Fruit fly (Drosophila melanogaster) whole organism: ENCODE data around the gene CG9986.

Experiments used
- CG8478 ChIP-seq: fragments of >200 bp; optimal IDR thresholded peaks from 2 replicates; lab custom pipeline; 2018; ENCODE audit warnings: inconsistent platforms
- Dll ChIP-seq: fragments of >200 bp; optimal IDR thresholded peaks from 2 replicates; lab custom pipeline; 2017
- EcR ChIP-seq, 2 experiments: fragments of >200 bp; optimal IDR thresholded peaks; 2 replicates each; lab custom pipeline; 2017; ENCODE audit warnings: missing biosample characterization in 2 of 2, missing genetic modification characterization in 2 of 2, missing genetic modification reagents in 2 of 2
- pan ChIP-seq: fragments of >200 bp; optimal IDR thresholded peaks from 2 replicates; lab custom pipeline; 2017
- psq ChIP-seq: fragments of >200 bp; optimal IDR thresholded peaks from 2 replicates; lab custom pipeline; 2017
- usp ChIP-seq: fragments of >200 bp; optimal IDR thresholded peaks from 2 replicates; lab custom pipeline; 2017; ENCODE audit warnings: missing biosample characterization, missing genetic modification characterization, mixed read lengths

CG9986 gene

DNA sequence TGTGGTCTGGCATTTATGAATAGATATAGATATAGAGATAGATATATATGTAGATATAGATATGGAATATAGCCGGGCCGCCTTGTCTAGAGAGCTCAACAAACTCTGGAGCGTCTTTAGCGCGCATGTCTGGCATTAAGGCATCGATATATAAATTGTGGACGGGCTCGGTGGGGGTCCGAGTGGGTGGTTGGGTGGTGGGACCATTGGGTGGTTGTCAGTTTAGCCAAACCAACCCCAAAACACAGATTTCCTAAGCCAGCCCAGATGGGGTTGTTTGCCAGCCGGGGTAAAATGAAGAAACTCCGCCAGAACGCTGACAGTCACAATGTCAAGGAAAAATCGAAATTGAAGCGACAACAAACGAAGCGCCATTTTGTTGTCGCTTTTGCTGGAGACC is 26.4 kb upstream of the CG9986 start:
- no peak for TF ChIP-seq CG8478
- TF ChIP-seq Dll (lab: Kevin White, UChicago) = no peak

DNA sequence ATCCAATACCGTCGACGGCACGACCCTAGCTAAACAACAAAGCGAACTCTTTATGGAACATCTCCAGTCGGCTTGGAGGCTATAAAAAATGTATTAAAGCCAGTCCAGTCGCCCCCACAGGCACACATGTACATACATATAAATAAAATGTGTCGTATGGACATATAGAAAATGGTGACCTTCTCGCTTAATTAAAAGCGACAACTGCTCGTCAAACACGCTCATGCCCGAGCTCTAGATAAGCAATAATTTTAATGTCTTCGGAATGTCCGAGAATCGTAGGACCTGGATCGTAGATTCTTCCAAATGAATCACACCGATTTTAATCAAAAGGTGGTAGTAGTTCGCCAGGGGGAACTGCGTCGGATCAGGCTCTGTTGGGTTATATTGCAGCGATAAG is 25.9 kb upstream of the CG9986 start:
- no peak for TF ChIP-seq psq (lab: Kevin White, UChicago)
- no peak for TF ChIP-seq CG8478
- TF ChIP-seq pan = no peak
- TF ChIP-seq usp = no peak
- TF ChIP-seq EcR (GFP tag; optimal IDR thresholded peaks at IDR 0.05; lab: Kevin White, UChicago) = no peak
- TF ChIP-seq Dll (lab: Kevin White, UChicago) = no peak

DNA sequence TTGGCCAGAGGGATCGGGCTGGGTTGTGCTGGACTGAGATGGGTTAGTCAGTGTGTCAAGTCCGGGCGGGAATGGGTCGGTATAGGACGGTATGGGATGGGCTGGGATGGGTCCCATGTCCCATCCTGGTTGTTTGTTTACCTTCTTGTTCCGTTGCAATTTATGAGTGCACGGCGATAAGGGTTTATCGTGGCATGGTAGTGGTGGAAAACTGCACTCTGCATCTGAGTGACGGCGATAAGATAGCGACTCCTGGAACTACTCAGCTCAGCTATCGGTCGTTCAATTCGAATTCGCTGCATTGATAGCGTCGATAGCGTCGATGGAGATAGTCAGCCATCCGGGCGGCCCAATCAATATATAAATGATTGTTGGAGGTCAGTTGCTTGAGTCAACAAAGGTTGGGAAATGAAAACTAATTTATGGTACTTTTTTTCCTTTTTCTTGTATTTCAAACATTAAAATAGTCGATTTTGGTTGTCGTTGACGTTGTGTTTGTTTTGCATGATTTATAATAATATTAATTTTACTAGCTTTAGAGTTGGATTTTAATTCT is 25.3 kb upstream of the CG9986 start:
- TF ChIP-seq usp = no peak
- TF ChIP-seq EcR (GFP tag; optimal IDR thresholded peaks at IDR 0.05; lab: Kevin White, UChicago) = no peak
- TF ChIP-seq Dll (lab: Kevin White, UChicago) = no peak
- TF ChIP-seq psq (lab: Kevin White, UChicago) = no peak
- no peak for TF ChIP-seq pan
- TF ChIP-seq CG8478 = no peak

DNA sequence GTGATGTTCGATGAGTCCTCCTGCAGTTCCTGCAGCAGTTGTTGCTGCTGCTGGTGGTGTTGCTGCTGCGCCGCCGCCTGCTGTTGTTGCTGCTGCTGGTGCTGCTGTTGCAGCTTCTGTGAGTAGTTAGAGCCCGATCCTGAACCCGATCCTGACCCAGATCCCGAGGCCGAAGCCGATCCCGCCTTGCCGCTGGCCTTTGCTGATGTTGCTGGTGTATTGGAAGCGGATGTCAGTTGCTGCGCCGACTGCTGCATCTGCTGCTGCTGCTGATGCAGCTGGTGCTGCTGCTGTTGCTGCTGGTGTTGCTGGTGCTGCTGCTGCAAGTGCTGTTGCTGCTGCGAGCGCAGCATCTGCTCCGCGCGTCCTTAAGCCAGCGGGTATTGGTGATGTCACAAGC is 23.2 kb upstream of the CG9986 start:
- no peak for TF ChIP-seq Dll (lab: Kevin White, UChicago)
- TF ChIP-seq pan = no peak
- no peak for TF ChIP-seq CG8478
- TF ChIP-seq EcR (GFP tag; optimal IDR thresholded peaks at IDR 0.05; lab: Kevin White, UChicago) = no peak
- TF ChIP-seq usp = no peak
- TF ChIP-seq psq (lab: Kevin White, UChicago) = no peak

DNA sequence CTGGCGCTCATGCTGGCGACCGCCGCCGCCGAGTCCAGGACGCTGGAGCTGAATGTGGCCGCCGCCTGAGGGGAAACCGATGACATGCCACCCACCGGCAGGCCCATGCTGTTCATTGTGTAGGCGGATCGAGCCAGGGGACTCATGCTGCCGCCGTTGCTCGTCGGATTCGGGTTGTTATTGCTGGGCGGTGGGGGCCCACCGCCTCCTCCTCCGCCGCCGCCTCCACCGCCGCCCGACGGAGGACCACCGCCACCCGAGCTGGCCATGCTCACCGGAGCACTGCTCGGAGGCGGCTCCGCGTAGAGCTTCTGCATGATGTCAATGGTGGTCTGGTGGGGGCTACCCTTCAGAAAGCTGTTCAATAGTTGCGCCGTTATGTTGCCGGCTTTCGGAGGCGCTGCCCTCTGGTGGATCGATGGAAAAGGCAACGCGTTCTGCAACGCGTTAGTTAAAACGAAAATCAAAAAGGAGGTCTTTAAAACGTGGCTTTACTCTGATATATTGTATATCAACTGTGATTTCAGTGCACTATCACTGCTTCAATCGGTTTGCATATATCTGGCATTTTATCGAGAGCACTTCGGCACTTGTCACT is 21.5 kb upstream of the CG9986 start:
- TF ChIP-seq psq (lab: Kevin White, UChicago) = no peak
- no peak for TF ChIP-seq CG8478
- no peak for TF ChIP-seq pan
- TF ChIP-seq Dll (lab: Kevin White, UChicago) = no peak
- TF ChIP-seq EcR (GFP tag; optimal IDR thresholded peaks at IDR 0.05; lab: Kevin White, UChicago) = no peak
- no peak for TF ChIP-seq usp

DNA sequence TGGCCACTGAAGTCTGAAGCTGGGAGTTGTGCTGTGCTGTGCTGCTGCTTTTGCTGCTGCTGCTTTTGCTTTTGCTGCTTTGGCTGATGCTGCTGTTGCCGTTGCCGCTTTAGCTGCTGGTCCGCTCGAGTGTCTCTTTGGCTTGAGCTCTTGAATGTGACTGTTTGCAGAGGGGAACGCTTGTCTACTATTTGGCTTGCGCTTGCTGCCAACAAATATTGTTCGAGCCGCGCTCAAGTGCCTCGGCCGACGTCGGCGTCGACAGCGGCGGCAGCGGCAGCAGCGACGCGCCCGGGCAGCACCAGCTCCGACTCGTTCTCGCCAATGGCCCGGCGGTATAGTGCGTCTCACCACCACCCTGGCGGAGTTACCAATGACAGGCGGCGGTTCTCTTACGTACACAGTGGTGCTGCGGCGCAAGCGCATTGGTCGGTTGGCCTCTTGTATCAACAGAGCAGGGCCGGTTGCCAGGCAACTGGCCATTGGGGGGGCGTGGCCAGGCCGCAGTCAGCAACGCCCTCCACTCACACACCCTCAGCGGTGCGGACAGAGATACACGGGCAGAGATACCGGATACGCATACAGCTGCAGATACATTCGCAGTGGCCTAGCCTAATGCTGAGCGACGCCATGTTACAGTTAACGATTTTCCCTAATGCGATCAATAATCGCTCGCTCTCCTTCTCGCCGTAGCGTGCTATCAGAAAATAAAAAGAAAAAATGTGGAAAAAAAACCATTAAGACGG is 20.6 kb upstream of the CG9986 start, which contains the start of gene fkh:
Gene fkh, minus strand, starts transcription at position 189 of the 746 bp plus-strand sequence.
- no peak for TF ChIP-seq CG8478
- TF ChIP-seq Dll (lab: Kevin White, UChicago) = no peak
- no peak for TF ChIP-seq psq (lab: Kevin White, UChicago)
- no peak for TF ChIP-seq usp
- no peak for TF ChIP-seq EcR (GFP tag; optimal IDR thresholded peaks at IDR 0.05; lab: Kevin White, UChicago)
- no peak for TF ChIP-seq pan

DNA sequence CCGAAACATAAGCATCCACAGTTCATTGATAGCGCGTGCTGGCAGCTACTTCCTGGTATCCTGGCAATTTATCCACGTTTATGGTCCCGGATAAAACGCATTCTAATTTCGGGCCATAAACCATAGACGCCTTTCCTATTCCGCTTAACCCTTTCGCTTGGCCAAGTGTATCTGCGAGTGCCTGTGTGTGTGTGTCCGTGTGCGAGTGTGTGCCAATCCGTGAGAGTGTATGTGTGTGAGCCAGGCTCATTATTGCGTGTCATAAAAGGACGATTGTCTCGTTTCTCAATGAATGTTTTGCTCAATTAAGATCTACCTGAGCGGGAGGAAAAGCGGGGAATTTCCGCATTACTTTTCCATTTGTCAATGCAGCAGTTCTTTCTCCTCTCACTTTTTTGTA is 19.7 kb upstream of the CG9986 start:
- TF ChIP-seq psq (lab: Kevin White, UChicago) = no peak
- TF ChIP-seq CG8478 = no peak
- TF ChIP-seq Dll (lab: Kevin White, UChicago) = no peak

DNA sequence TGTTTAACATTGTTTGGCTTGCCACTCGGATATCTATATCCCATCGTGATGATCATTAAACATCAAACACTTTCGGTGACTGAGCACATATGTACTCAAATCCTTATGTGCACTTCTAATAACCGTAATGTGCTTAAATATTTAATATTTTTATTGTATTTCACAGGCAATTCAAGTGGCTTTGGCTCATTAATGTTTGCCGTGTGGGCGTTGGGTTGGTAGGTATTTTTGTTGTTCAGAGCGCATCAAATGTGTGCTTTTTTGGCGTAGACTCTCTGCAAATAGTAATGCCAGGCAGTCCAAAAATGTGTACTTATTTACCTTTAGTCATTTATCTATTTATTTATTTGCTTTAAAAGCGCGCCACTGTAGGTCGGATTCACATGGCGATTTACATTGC is 18.9 kb upstream of the CG9986 start:
- TF ChIP-seq usp (no peak), CG8478 (no peak), Dll (lab: Kevin White, UChicago) (no peak), psq (lab: Kevin White, UChicago) (no peak), pan (no peak), EcR (GFP tag; optimal IDR thresholded peaks at IDR 0.05; lab: Kevin White, UChicago) (no peak)

DNA sequence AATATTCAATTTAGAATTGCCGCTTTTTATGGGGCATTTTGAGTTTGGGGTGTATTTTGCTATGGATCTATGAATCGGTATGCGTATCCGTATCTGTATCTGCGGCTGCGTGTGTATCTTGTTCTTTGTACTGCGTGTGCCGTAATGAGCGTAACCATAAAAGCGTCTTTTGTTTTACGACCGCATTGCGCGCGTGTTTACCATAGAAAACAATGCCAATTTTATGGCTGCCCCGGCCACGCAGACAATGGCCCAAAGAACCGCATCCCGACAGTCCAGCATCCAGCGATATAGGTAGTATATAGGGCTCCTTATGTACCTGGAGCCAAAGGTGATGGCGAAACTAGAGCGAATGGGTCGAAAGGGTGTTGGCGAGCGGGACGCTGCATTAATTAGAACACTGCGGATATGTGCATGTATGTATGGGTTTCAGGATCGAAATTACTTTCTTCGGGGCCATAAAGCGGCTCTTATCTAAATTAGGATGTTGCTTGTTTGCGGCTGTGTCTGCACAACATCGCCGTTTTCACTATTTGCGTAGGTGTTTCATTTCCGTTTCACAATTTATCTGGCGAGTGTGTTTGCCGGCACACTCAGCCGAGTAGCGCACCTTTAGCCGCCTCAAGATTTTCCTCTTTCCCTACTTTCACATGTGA is 17.4 kb upstream of the CG9986 start:
- TF ChIP-seq pan = no peak
- TF ChIP-seq EcR (GFP tag; optimal IDR thresholded peaks at IDR 0.05; lab: Kevin White, UChicago) = no peak
- TF ChIP-seq Dll (lab: Kevin White, UChicago) = no peak
- no peak for TF ChIP-seq CG8478
- TF ChIP-seq psq (lab: Kevin White, UChicago) = no peak
- TF ChIP-seq usp = no peak

DNA sequence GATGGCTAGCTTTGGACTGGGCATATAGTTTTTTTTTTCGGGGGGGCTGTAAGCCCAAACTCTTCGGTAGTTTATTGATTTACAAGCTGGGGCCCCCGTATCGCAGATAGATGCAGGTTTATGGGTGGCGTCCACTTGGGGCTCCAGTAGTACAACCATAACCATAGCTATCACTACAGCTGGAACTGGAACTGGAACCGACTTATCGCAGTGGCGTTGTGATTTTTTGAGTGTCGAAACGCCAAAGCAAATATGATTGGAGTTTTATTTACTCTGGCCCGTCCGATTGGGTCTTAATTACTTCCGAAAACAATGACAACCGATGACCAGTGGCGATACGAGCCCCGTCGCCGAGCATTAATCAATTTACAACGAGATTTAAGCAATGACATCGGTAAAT is 15.4 kb upstream of the CG9986 start:
- TF ChIP-seq psq (lab: Kevin White, UChicago) = no peak
- TF ChIP-seq CG8478 = no peak
- no peak for TF ChIP-seq usp
- TF ChIP-seq pan = no peak
- TF ChIP-seq EcR (GFP tag; optimal IDR thresholded peaks at IDR 0.05; lab: Kevin White, UChicago) = no peak
- TF ChIP-seq Dll (lab: Kevin White, UChicago) = no peak

DNA sequence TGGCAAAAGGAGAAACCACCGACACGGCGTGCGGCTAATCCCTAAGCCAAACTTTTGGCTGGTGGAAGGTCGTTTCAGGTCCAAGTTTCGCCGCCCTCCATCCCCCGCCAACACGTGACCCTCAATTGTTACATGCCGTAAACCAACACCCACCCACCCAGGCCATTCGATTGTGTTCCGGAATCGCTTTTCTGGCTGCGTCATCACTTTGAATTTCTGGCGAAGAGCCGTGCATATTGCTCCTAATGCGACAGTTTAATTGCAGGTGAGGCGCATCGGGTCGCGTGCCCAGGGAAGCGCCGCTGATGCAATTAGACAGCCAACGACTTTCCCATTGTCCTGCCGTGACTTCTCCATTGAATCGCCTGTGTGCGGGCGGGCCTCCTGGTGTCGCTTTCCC is 11.0 kb upstream of the CG9986 start:
- TF ChIP-seq usp (no peak), EcR (GFP tag; optimal IDR thresholded peaks at IDR 0.05; lab: Kevin White, UChicago) (no peak), pan (no peak), psq (lab: Kevin White, UChicago) (no peak), Dll (lab: Kevin White, UChicago) (no peak), CG8478 (no peak)

DNA sequence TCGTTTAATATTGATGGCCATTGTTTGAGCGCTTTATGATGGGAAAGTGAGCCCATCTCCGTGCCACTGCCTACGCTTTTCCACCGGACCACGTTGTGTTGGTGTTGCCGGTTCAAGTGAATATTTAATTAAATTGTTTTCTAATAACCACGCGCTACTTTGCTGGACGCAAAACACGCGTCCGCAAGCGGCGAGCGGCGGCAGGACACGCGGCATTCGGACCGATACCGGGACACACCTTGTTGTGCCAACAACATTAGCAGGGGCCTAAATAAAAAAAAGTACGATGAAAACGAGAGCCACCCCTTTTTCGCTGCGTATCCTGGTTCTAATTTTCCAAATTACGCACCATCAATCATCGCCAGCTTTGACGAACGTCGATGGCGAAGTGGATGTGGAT is 10.0 kb upstream of the CG9986 start:
- TF ChIP-seq pan = no peak
- TF ChIP-seq CG8478 = no peak
- no peak for TF ChIP-seq EcR (GFP tag; optimal IDR thresholded peaks at IDR 0.05; lab: Kevin White, UChicago)
- TF ChIP-seq psq (lab: Kevin White, UChicago) = no peak
- TF ChIP-seq Dll (lab: Kevin White, UChicago) = no peak
- TF ChIP-seq usp = no peak
